Fruit fly (Drosophila melanogaster) whole organism, embryonic: Measurements from ENCODE around the gene TwdlE.

ENCODE experiments used
- CG10267 ChIP-seq: fragments of 200-800 bp; sonication (Bioruptor generic); optimal IDR thresholded peaks from 2 replicates; lab custom pipeline; 2018; ENCODE audit warnings: missing biosample characterization, mild to moderate bottlenecking, missing genetic modification characterization, moderate library complexity
- CG10979 ChIP-seq: fragments of 200-800 bp; sonication (Bioruptor generic); optimal IDR thresholded peaks from 2 replicates; lab custom pipeline; 2018; ENCODE audit warnings: missing biosample characterization, mild to moderate bottlenecking, missing genetic modification characterization, moderate library complexity
- CG11504 ChIP-seq: fragments of 200-800 bp; sonication (Bioruptor generic); optimal IDR thresholded peaks from 3 replicates; lab custom pipeline; 2019; ENCODE audit warnings: missing biosample characterization, mild to moderate bottlenecking, missing genetic modification characterization, moderate library complexity
- CG13296 ChIP-seq: fragments of 200-800 bp; sonication (Bioruptor generic); optimal IDR thresholded peaks from 3 replicates; lab custom pipeline; 2018; ENCODE audit warnings: missing biosample characterization, mild to moderate bottlenecking, missing genetic modification characterization
- CG14667 ChIP-seq: fragments of 200-800 bp; sonication (Bioruptor generic); IDR thresholded peaks from 2 replicates; pipeline ENCODE4 v1.3.6; 2022; ENCODE audit warnings: missing biosample characterization, missing genetic modification characterization
- CG16813 ChIP-seq: fragments of 200-800 bp; sonication (Bioruptor generic); IDR thresholded peaks from 3 replicates; pipeline ENCODE4 v1.3.6; 2022; ENCODE audit warnings: missing biosample characterization, missing genetic modification characterization; ENCODE audit not compliant: partially characterized antibody
- CG17568 ChIP-seq: fragments of 200-800 bp; sonication (Bioruptor generic); optimal IDR thresholded peaks from 2 replicates; lab custom pipeline; 2018; ENCODE audit warnings: missing biosample characterization, mild to moderate bottlenecking, missing genetic modification characterization, moderate library complexity
- CG17802 ChIP-seq: fragments of 200-800 bp; sonication (Bioruptor generic); optimal IDR thresholded peaks from 2 replicates; lab custom pipeline; 2018; ENCODE audit warnings: missing biosample characterization, mild to moderate bottlenecking, missing genetic modification characterization, moderate library complexity
- CG2120 ChIP-seq: fragments of 200-800 bp; sonication (Bioruptor generic); optimal IDR thresholded peaks from 3 replicates; lab custom pipeline; 2016; ENCODE audit warnings: missing biosample characterization, missing genetic modification characterization
- CG2712 ChIP-seq: fragments of 200-800 bp; optimal IDR thresholded peaks from 3 replicates; lab custom pipeline; 2019; ENCODE audit warnings: missing biosample characterization, mild to moderate bottlenecking, missing genetic modification characterization, moderate library complexity
- CG32532 ChIP-seq: fragments of 200-800 bp; sonication (Bioruptor generic); IDR thresholded peaks from 2 replicates; pipeline ENCODE4 v1.3.6; 2022; ENCODE audit warnings: missing biosample characterization, missing genetic modification characterization
- CG33213 ChIP-seq: fragments of 200-800 bp; sonication (Bioruptor generic); optimal IDR thresholded peaks from 3 replicates; lab custom pipeline; 2016; ENCODE audit warnings: missing biosample characterization, missing genetic modification characterization
- CG42726 ChIP-seq: fragments of 200-800 bp; sonication (Bioruptor generic); IDR thresholded peaks from 2 replicates; pipeline ENCODE4 v1.3.6; 2022; ENCODE audit warnings: missing biosample characterization, missing genetic modification characterization; ENCODE audit not compliant: partially characterized antibody
- CG4328 ChIP-seq: fragments of 200-800 bp; sonication (Bioruptor generic); optimal IDR thresholded peaks from 3 replicates; lab custom pipeline; 2017; ENCODE audit warnings: missing biosample characterization, missing genetic modification reagents, missing genetic modification characterization
- CG4424 ChIP-seq: fragments of 200-800 bp; sonication (Bioruptor generic); optimal IDR thresholded peaks from 3 replicates; lab custom pipeline; 2016; ENCODE audit warnings: missing biosample characterization, missing genetic modification characterization
- CG6791 ChIP-seq: fragments of 200-800 bp; sonication (Bioruptor generic); IDR thresholded peaks from 3 replicates; pipeline ENCODE4 v1.3.6; 2022; ENCODE audit warnings: missing biosample characterization, missing genetic modification characterization; ENCODE audit not compliant: partially characterized antibody
- CG7271 ChIP-seq: fragments of 200-800 bp; sonication (Bioruptor generic); optimal IDR thresholded peaks from 2 replicates; lab custom pipeline; 2018; ENCODE audit warnings: missing biosample characterization, mild to moderate bottlenecking, missing genetic modification characterization, moderate library complexity
- CG9876 ChIP-seq: fragments of 200-800 bp; sonication (Bioruptor generic); optimal IDR thresholded peaks from 2 replicates; lab custom pipeline; 2016; ENCODE audit warnings: missing biosample characterization, missing genetic modification characterization
- CTCF ChIP-seq: fragments of 200-800 bp; sonication (Bioruptor generic); optimal IDR thresholded peaks from 2 replicates; lab custom pipeline; 2017; ENCODE audit warnings: missing biosample characterization, mild to moderate bottlenecking, missing genetic modification characterization, moderate library complexity
- D19A ChIP-seq: fragments of 200-800 bp; optimal IDR thresholded peaks from 3 replicates; lab custom pipeline; 2019; ENCODE audit warnings: missing biosample characterization, mild to moderate bottlenecking, missing genetic modification characterization, moderate library complexity
- Dip2 ChIP-seq: fragments of 200-800 bp; sonication (Bioruptor generic); IDR thresholded peaks from 2 replicates; pipeline ENCODE4 v1.3.6; 2022; ENCODE audit warnings: missing biosample characterization, missing genetic modification characterization
- Dip3 ChIP-seq: fragments of 200-800 bp; sonication (Bioruptor generic); optimal IDR thresholded peaks from 3 replicates; lab custom pipeline; 2016; ENCODE audit warnings: missing biosample characterization, missing genetic modification characterization
- ERR ChIP-seq: fragments of 200-800 bp; sonication (Bioruptor generic); optimal IDR thresholded peaks from 2 replicates; lab custom pipeline; 2016; ENCODE audit warnings: missing biosample characterization, missing genetic modification characterization
- Ets97D ChIP-seq: fragments of 200-800 bp; sonication (Bioruptor generic); optimal IDR thresholded peaks from 3 replicates; lab custom pipeline; 2016; ENCODE audit warnings: missing biosample characterization, missing genetic modification characterization
- HmgD ChIP-seq: fragments of 200-800 bp; sonication (Bioruptor generic); optimal IDR thresholded peaks from 3 replicates; lab custom pipeline; 2016; ENCODE audit warnings: missing biosample characterization, missing genetic modification characterization
- MBD-R2 ChIP-seq: fragments of 200-800 bp; sonication (Bioruptor generic); IDR thresholded peaks from 2 replicates; pipeline ENCODE4 v1.3.6; 2022; ENCODE audit warnings: missing biosample characterization, missing genetic modification characterization
- Med ChIP-seq: fragments of 200-800 bp; sonication (Bioruptor generic); peaks from one replicate; lab custom pipeline; 2016; ENCODE audit warnings: missing biosample characterization, missing genetic modification characterization, mild to moderate bottlenecking, inconsistent platforms, moderate library complexity
- Opbp ChIP-seq: fragments of 200-800 bp; sonication (Bioruptor generic); IDR thresholded peaks from 3 replicates; pipeline ENCODE4 v1.3.6; 2022; ENCODE audit warnings: missing biosample characterization, missing genetic modification characterization; ENCODE audit not compliant: partially characterized antibody
- Scr ChIP-seq: fragments of 200-800 bp; sonication (Bioruptor generic); IDR thresholded peaks from 2 replicates; pipeline ENCODE4 v1.3.6; 2022; ENCODE audit warnings: missing biosample characterization, missing genetic modification characterization; ENCODE audit not compliant: partially characterized antibody
- Trl ChIP-seq, 3 experiments: fragments of >200 bp in 2 of 3; fragments of 200-800 bp in 1 of 3; sonication (Bioruptor generic) in 1 of 3; optimal IDR thresholded peaks; 2 replicates in 1 of 3; 3 replicates in 2 of 3; lab custom pipeline; 2016 to 2017; ENCODE audit warnings: missing biosample characterization in 1 of 3, missing genetic modification characterization in 1 of 3
- Xbp1 ChIP-seq: fragments of 200-800 bp; sonication (Bioruptor generic); optimal IDR thresholded peaks from 3 replicates; lab custom pipeline; 2016; ENCODE audit warnings: missing biosample characterization, mild to moderate bottlenecking, missing genetic modification characterization
- amos ChIP-seq: fragments of 200-800 bp; sonication (Bioruptor generic); IDR thresholded peaks from 2 replicates; pipeline ENCODE4 v1.3.6; 2022; ENCODE audit warnings: missing biosample characterization, missing genetic modification characterization; ENCODE audit not compliant: partially characterized antibody
- btn ChIP-seq: fragments of 200-800 bp; sonication (Bioruptor generic); optimal IDR thresholded peaks from 2 replicates; lab custom pipeline; 2016; ENCODE audit warnings: missing biosample characterization, missing genetic modification characterization
- chn ChIP-seq: fragments of 200-800 bp; sonication (Bioruptor generic); optimal IDR thresholded peaks from 2 replicates; lab custom pipeline; 2016; ENCODE audit warnings: missing biosample characterization, missing genetic modification characterization
- cwo ChIP-seq: fragments of 200-800 bp; sonication (Bioruptor generic); optimal IDR thresholded peaks from 3 replicates; lab custom pipeline; 2017; ENCODE audit warnings: missing biosample characterization, missing genetic modification characterization, mild to moderate bottlenecking, moderate library complexity, missing genetic modification reagents
- disco-r ChIP-seq: fragments of 200-800 bp; sonication (Bioruptor generic); optimal IDR thresholded peaks from 2 replicates; lab custom pipeline; 2016; ENCODE audit warnings: missing biosample characterization, missing genetic modification characterization
- gem ChIP-seq: fragments of 200-800 bp; sonication (Bioruptor generic); optimal IDR thresholded peaks from 2 replicates; lab custom pipeline; 2019; ENCODE audit warnings: missing biosample characterization, mild to moderate bottlenecking, missing genetic modification characterization, moderate library complexity
- grn ChIP-seq: fragments of 200-800 bp; sonication (Bioruptor generic); optimal IDR thresholded peaks from 3 replicates; lab custom pipeline; 2017; ENCODE audit warnings: missing biosample characterization, missing genetic modification characterization
- hbn ChIP-seq: fragments of 200-800 bp; sonication (Bioruptor generic); IDR thresholded peaks from 2 replicates; pipeline ENCODE4 v1.3.6; 2022; ENCODE audit warnings: missing biosample characterization, missing genetic modification characterization; ENCODE audit not compliant: partially characterized antibody
- inv ChIP-seq: fragments of 200-800 bp; sonication (Bioruptor generic); IDR thresholded peaks from 2 replicates; pipeline ENCODE4 v1.3.6; 2022; ENCODE audit warnings: missing biosample characterization, missing genetic modification characterization; ENCODE audit not compliant: partially characterized antibody
- knrl ChIP-seq: fragments of 200-800 bp; sonication (Bioruptor generic); IDR thresholded peaks from 3 replicates; pipeline ENCODE4 v1.3.6; 2022; ENCODE audit warnings: missing biosample characterization, missing genetic modification characterization; ENCODE audit not compliant: partially characterized antibody
- lola ChIP-seq, 3 experiments: fragments of >200 bp in 2 of 3; fragments of 200-800 bp in 1 of 3; sonication (Bioruptor generic) in 1 of 3; optimal IDR thresholded peaks; 2 replicates each; lab custom pipeline; 2017 to 2019; ENCODE audit warnings: missing biosample characterization in 3 of 3, missing genetic modification characterization in 3 of 3, mild to moderate bottlenecking in 1 of 3, moderate library complexity in 1 of 3
- onecut ChIP-seq: fragments of 200-800 bp; sonication (Bioruptor generic); IDR thresholded peaks from 2 replicates; pipeline ENCODE4 v1.3.6; 2022; ENCODE audit warnings: missing biosample characterization, missing genetic modification characterization
- phol ChIP-seq: fragments of 200-800 bp; sonication (Bioruptor generic); optimal IDR thresholded peaks from 3 replicates; lab custom pipeline; 2018; ENCODE audit warnings: missing biosample characterization, mild to moderate bottlenecking, missing genetic modification characterization, moderate library complexity
- pita ChIP-seq: fragments of 200-800 bp; sonication (Bioruptor generic); optimal IDR thresholded peaks from 2 replicates; lab custom pipeline; 2017; ENCODE audit warnings: missing biosample characterization, mild to moderate bottlenecking, missing genetic modification characterization
- slou ChIP-seq: fragments of 200-800 bp; sonication (Bioruptor generic); optimal IDR thresholded peaks from 3 replicates; lab custom pipeline; 2016; ENCODE audit warnings: missing biosample characterization, missing genetic modification characterization
- ssp ChIP-seq: fragments of 200-800 bp; sonication (Bioruptor generic); IDR thresholded peaks from 2 replicates; pipeline ENCODE4 v1.3.6; 2022; ENCODE audit warnings: missing biosample characterization, missing genetic modification characterization
- unc-4 ChIP-seq: fragments of 200-800 bp; sonication (Bioruptor generic); IDR thresholded peaks from 2 replicates; pipeline ENCODE4 v1.3.6; 2022; ENCODE audit warnings: missing biosample characterization, missing genetic modification characterization; ENCODE audit not compliant: partially characterized antibody
- yki ChIP-seq: fragments of >200 bp; optimal IDR thresholded peaks from 3 replicates; lab custom pipeline; 2018
- zfh2 ChIP-seq: fragments of 200-800 bp; sonication (Bioruptor generic); optimal IDR thresholded peaks from 2 replicates; lab custom pipeline; 2016; ENCODE audit warnings: missing biosample characterization, missing genetic modification characterization

TwdlE gene

DNA sequence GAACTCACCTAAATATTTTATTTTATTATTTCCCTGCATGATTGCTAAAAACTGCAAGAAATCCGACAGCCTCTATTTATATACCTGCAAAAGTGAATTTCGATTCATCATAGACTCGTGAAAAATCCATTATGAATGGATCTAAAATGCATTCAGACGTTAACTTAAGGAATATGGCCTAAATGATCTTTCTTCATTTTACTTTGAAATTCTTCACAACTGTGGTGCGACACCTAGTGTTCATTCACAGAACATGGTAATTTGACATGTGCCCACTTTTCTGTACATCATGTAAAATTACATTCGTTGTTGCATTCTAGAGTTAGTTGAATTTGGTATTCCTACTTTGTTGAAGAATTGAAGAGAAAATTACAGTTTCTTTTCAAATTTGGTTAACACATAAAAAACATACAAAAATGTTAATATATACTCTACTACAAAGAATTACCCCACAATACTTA is 30.0 kb upstream of the TwdlE start, which contains the start of gene Spn28Db (continued):
- no peak for TF ChIP-seq CG4424 (GFP tag; lab: Kevin White, UChicago)
- TF ChIP-seq CG42726, result peak; percentile 62
- TF ChIP-seq D19A (tag; lab: Kevin White, UChicago), result peak; percentile 3
- TF ChIP-seq btn (GFP tag; lab: Kevin White, UChicago), result no peak
- peak; percentile 73 for TF ChIP-seq knrl (GFP tag; lab: Robert Waterston, UW)
- TF ChIP-seq CG7271, result no peak
- TF ChIP-seq CG33213 (GFP tag; lab: Kevin White, UChicago), result peak; percentile 52
- TF ChIP-seq CG2712 (tag; lab: Kevin White, UChicago), result peak; percentile 38
- no peak for TF ChIP-seq hbn (GFP tag; lab: Robert Waterston, UW)
- no peak for TF ChIP-seq yki
- peak; percentile 1 for TF ChIP-seq Ets97D
- peak; percentile 12 for TF ChIP-seq zfh2
- TF ChIP-seq ERR (GFP tag; lab: Kevin White, UChicago), result no peak
- TF ChIP-seq Scr (GFP tag; lab: Robert Waterston, UW), result peak; percentile 29; the same call in 1 of the 2 replicates
- no peak for TF ChIP-seq MBD-R2 (GFP tag; lab: Robert Waterston, UW)
- TF ChIP-seq gem, result no peak
- peak; percentile 69 for TF ChIP-seq CG16813
- TF ChIP-seq Trl (optimal IDR thresholded peaks at IDR 0.05; lab: Kevin White, UChicago), result no peak
- no peak for TF ChIP-seq Trl (GFP tag; optimal IDR thresholded peaks at IDR 0.05; lab: Kevin White, UChicago)
- peak; percentile 97 for TF ChIP-seq CTCF (GFP tag; lab: Kevin White, UChicago)
- TF ChIP-seq HmgD, result peak; percentile 45
- TF ChIP-seq CG10267 (tag; lab: Kevin White, UChicago), result peak; percentile 22
- TF ChIP-seq slou (GFP tag; lab: Kevin White, UChicago), result peak; percentile 16
- no peak for TF ChIP-seq CG10979 (tag; lab: Kevin White, UChicago)
- TF ChIP-seq phol, result peak; percentile 11
- peak; percentile 76; the same call in 2 of the 3 replicates for TF ChIP-seq Opbp (GFP tag; lab: Robert Waterston, UW)
- TF ChIP-seq Xbp1, result peak; percentile 36
- TF ChIP-seq amos (GFP tag; lab: Robert Waterston, UW), result peak; percentile 80
- TF ChIP-seq onecut (GFP tag; lab: Robert Waterston, UW), result no peak
- TF ChIP-seq CG4328, result no peak
- no peak for TF ChIP-seq unc-4
- peak; percentile 80 for TF ChIP-seq Med
- TF ChIP-seq disco-r (GFP tag; lab: Kevin White, UChicago), result peak; percentile 3
- TF ChIP-seq chn, result peak; percentile 2
- TF ChIP-seq CG17568 (GFP tag; lab: Kevin White, UChicago), result no peak
- peak; percentile 50 for TF ChIP-seq pita
- TF ChIP-seq lola (GFP tag; optimal IDR thresholded peaks at IDR 0.05; lab: Kevin White, UChicago), result peak in 1 of 3 experiments; percentile 2
- no peak for TF ChIP-seq cwo (GFP tag; lab: Kevin White, UChicago)
- TF ChIP-seq Dip3 (GFP tag; lab: Kevin White, UChicago), result peak; percentile 53
- peak; percentile 96 for TF ChIP-seq Dip2 (GFP tag; lab: Robert Waterston, UW)
- peak; percentile 27 for TF ChIP-seq CG2120 (GFP tag; lab: Kevin White, UChicago)
- TF ChIP-seq inv, result peak; percentile 31; the same call in 1 of the 2 replicates
- TF ChIP-seq CG32532 (GFP tag; lab: Robert Waterston, UW), result peak; percentile 14; the same call in 1 of the 2 replicates
- TF ChIP-seq CG11504 (tag; lab: Kevin White, UChicago), result peak; percentile 66
- TF ChIP-seq CG9876, result peak; percentile 39
- TF ChIP-seq CG6791 (GFP tag; lab: Robert Waterston, UW), result peak; percentile 72
- no peak for TF ChIP-seq grn
- TF ChIP-seq CG14667, result no peak
- TF ChIP-seq ssp (GFP tag; lab: Robert Waterston, UW), result no peak
- no peak for TF ChIP-seq CG17802 (tag; lab: Kevin White, UChicago)
- no peak for TF ChIP-seq CG13296 (GFP tag; lab: Kevin White, UChicago)
